Fruit fly (Drosophila melanogaster) whole organism, embryonic: ENCODE measurements around the gene CG13640.

ENCODE experiments used
- Asciz ChIP-seq: fragments of 200-800 bp; sonication (Bioruptor generic); optimal IDR thresholded peaks from 2 replicates; lab custom pipeline; 2017; ENCODE audit warnings: missing biosample characterization, mild to moderate bottlenecking, missing genetic modification characterization, missing genetic modification reagents
- CG1233 ChIP-seq: fragments of 200-800 bp; sonication (Bioruptor generic); optimal IDR thresholded peaks from 4 replicates; lab custom pipeline; 2018; ENCODE audit warnings: missing biosample characterization, mild to moderate bottlenecking, missing genetic modification characterization
- CG12744 ChIP-seq: fragments of 200-800 bp; sonication (Bioruptor generic); optimal IDR thresholded peaks from 2 replicates; lab custom pipeline; 2016; ENCODE audit warnings: missing biosample characterization, missing genetic modification characterization
- CG13894 ChIP-seq: fragments of 200-800 bp; sonication (Bioruptor generic); optimal IDR thresholded peaks from 3 replicates; lab custom pipeline; 2018; ENCODE audit warnings: missing biosample characterization, mild to moderate bottlenecking, missing genetic modification characterization, moderate library complexity
- CG14014 ChIP-seq: fragments of 200-800 bp; sonication (Bioruptor generic); IDR thresholded peaks from 2 replicates; pipeline ENCODE4 v1.3.6; 2022; ENCODE audit warnings: missing biosample characterization, missing genetic modification characterization
- CG30020 ChIP-seq: fragments of 200-800 bp; optimal IDR thresholded peaks from 2 replicates; lab custom pipeline; 2019; ENCODE audit warnings: missing biosample characterization, mild to moderate bottlenecking, missing genetic modification characterization, moderate library complexity
- CG3281 ChIP-seq: fragments of 200-800 bp; sonication (Bioruptor generic); optimal IDR thresholded peaks from 3 replicates; lab custom pipeline; 2017; ENCODE audit warnings: missing biosample characterization, mild to moderate bottlenecking, missing genetic modification characterization
- CG34376 ChIP-seq: fragments of 200-800 bp; sonication (Bioruptor generic); optimal IDR thresholded peaks from 2 replicates; lab custom pipeline; 2018; ENCODE audit warnings: missing biosample characterization, mild to moderate bottlenecking, missing genetic modification characterization
- CG34422 ChIP-seq: fragments of 200-800 bp; sonication (Bioruptor generic); IDR thresholded peaks from 3 replicates; pipeline ENCODE4 v1.3.6; 2022; ENCODE audit warnings: missing biosample characterization, missing genetic modification characterization
- CG5180 ChIP-seq: fragments of 200-800 bp; sonication (Bioruptor generic); optimal IDR thresholded peaks from 3 replicates; lab custom pipeline; 2017; ENCODE audit warnings: missing biosample characterization, missing genetic modification characterization, mild to moderate bottlenecking, moderate library complexity, missing genetic modification reagents
- CG6683 ChIP-seq: fragments of 200-800 bp; sonication (Bioruptor generic); optimal IDR thresholded peaks from 2 replicates; lab custom pipeline; 2017; ENCODE audit warnings: missing biosample characterization, mild to moderate bottlenecking, missing genetic modification characterization, missing genetic modification reagents
- CG7357 ChIP-seq: fragments of 200-800 bp; sonication (Bioruptor generic); IDR thresholded peaks from 3 replicates; pipeline ENCODE4 v1.3.6; 2022; ENCODE audit warnings: missing biosample characterization, missing genetic modification characterization
- CG9609 ChIP-seq: fragments of 200-800 bp; sonication (Bioruptor generic); optimal IDR thresholded peaks from 3 replicates; lab custom pipeline; 2016; ENCODE audit warnings: missing biosample characterization, missing genetic modification characterization
- CkIIα-i1 ChIP-seq: fragments of 200-800 bp; sonication (Bioruptor generic); IDR thresholded peaks from 2 replicates; pipeline ENCODE4 v1.3.6; 2022; ENCODE audit warnings: missing biosample characterization, missing genetic modification characterization
- CrebB ChIP-seq: fragments of 200-800 bp; sonication (Bioruptor generic); optimal IDR thresholded peaks from 3 replicates; lab custom pipeline; 2018; ENCODE audit warnings: missing biosample characterization, mild to moderate bottlenecking, missing genetic modification characterization
- Ets97D ChIP-seq: fragments of 200-800 bp; sonication (Bioruptor generic); optimal IDR thresholded peaks from 3 replicates; lab custom pipeline; 2016; ENCODE audit warnings: missing biosample characterization, missing genetic modification characterization
- H15 ChIP-seq: fragments of 200-800 bp; sonication (Bioruptor generic); IDR thresholded peaks from 3 replicates; pipeline ENCODE4 v1.3.6; 2022; ENCODE audit warnings: missing biosample characterization, missing genetic modification characterization
- Jarid2 ChIP-seq: fragments of 200-800 bp; sonication (Bioruptor generic); optimal IDR thresholded peaks from 3 replicates; lab custom pipeline; 2017; ENCODE audit warnings: mild to moderate bottlenecking, missing biosample characterization, missing genetic modification reagents, missing genetic modification characterization
- Med ChIP-seq: fragments of 200-800 bp; sonication (Bioruptor generic); peaks from one replicate; lab custom pipeline; 2016; ENCODE audit warnings: missing biosample characterization, missing genetic modification characterization, mild to moderate bottlenecking, inconsistent platforms, moderate library complexity
- PHDP ChIP-seq: fragments of 200-800 bp; sonication (Bioruptor generic); optimal IDR thresholded peaks from 3 replicates; lab custom pipeline; 2018; ENCODE audit warnings: missing biosample characterization, mild to moderate bottlenecking, missing genetic modification characterization, moderate library complexity
- Pdp1 ChIP-seq, 2 experiments: fragments of 200-800 bp; sonication (Bioruptor generic); optimal IDR thresholded peaks; 3 replicates each; lab custom pipeline; 2016; ENCODE audit warnings: missing biosample characterization in 2 of 2, missing genetic modification characterization in 2 of 2, mild to moderate bottlenecking in 1 of 2, moderate library complexity in 1 of 2
- Side ChIP-seq: fragments of 200-800 bp; sonication (Bioruptor generic); optimal IDR thresholded peaks from 2 replicates; lab custom pipeline; 2016; ENCODE audit warnings: missing biosample characterization, missing genetic modification characterization
- Trl ChIP-seq, 3 experiments: fragments of >200 bp in 2 of 3; fragments of 200-800 bp in 1 of 3; sonication (Bioruptor generic) in 1 of 3; optimal IDR thresholded peaks; 2 replicates in 1 of 3; 3 replicates in 2 of 3; lab custom pipeline; 2016 to 2017; ENCODE audit warnings: missing biosample characterization in 1 of 3, missing genetic modification characterization in 1 of 3
- Xbp1 ChIP-seq: fragments of 200-800 bp; sonication (Bioruptor generic); optimal IDR thresholded peaks from 3 replicates; lab custom pipeline; 2016; ENCODE audit warnings: missing biosample characterization, mild to moderate bottlenecking, missing genetic modification characterization
- abd-A ChIP-seq: fragments of 200-800 bp; sonication (Bioruptor generic); optimal IDR thresholded peaks from 3 replicates; lab custom pipeline; 2019; ENCODE audit warnings: missing biosample characterization, mild to moderate bottlenecking, missing genetic modification characterization, moderate library complexity
- cato ChIP-seq: fragments of 200-800 bp; sonication (Bioruptor generic); optimal IDR thresholded peaks from 2 replicates; lab custom pipeline; 2016; ENCODE audit warnings: missing biosample characterization, missing genetic modification characterization, borderline replicate concordance
- chinmo ChIP-seq: fragments of 200-800 bp; sonication (Bioruptor generic); IDR thresholded peaks from 4 replicates; pipeline ENCODE4 v1.3.6; 2022; ENCODE audit warnings: missing biosample characterization, missing genetic modification characterization; ENCODE audit not compliant: partially characterized antibody
- ci ChIP-seq: fragments of 200-800 bp; sonication (Bioruptor generic); IDR thresholded peaks from 3 replicates; pipeline ENCODE4 v1.3.6; 2022; ENCODE audit warnings: missing biosample characterization, missing genetic modification characterization
- da ChIP-seq: fragments of 200-800 bp; sonication (Bioruptor generic); optimal IDR thresholded peaks from 2 replicates; lab custom pipeline; 2016; ENCODE audit warnings: missing biosample characterization, missing genetic modification characterization
- exex ChIP-seq: fragments of 200-800 bp; sonication (Bioruptor generic); optimal IDR thresholded peaks from 4 replicates; lab custom pipeline; 2018; ENCODE audit warnings: missing biosample characterization, mild to moderate bottlenecking, missing genetic modification characterization, moderate library complexity
- grn ChIP-seq: fragments of 200-800 bp; sonication (Bioruptor generic); optimal IDR thresholded peaks from 3 replicates; lab custom pipeline; 2017; ENCODE audit warnings: missing biosample characterization, missing genetic modification characterization
- gt ChIP-seq: fragments of 200-800 bp; sonication (Bioruptor generic); IDR thresholded peaks from 2 replicates; pipeline ENCODE4 v1.3.6; 2022; ENCODE audit warnings: missing biosample characterization, missing genetic modification characterization
- ind ChIP-seq: fragments of 200-800 bp; sonication (Bioruptor generic); optimal IDR thresholded peaks from 3 replicates; lab custom pipeline; 2016; ENCODE audit warnings: missing biosample characterization, missing genetic modification characterization
- lbe ChIP-seq: fragments of 200-800 bp; sonication (Bioruptor generic); optimal IDR thresholded peaks from 2 replicates; lab custom pipeline; 2016; ENCODE audit warnings: missing biosample characterization, mild to moderate bottlenecking, missing genetic modification characterization
- lmd ChIP-seq: fragments of 200-800 bp; sonication (Bioruptor generic); IDR thresholded peaks from 2 replicates; pipeline ENCODE4 v1.3.6; 2022; ENCODE audit warnings: missing biosample characterization, missing genetic modification characterization
- lola ChIP-seq, 3 experiments: fragments of >200 bp in 2 of 3; fragments of 200-800 bp in 1 of 3; sonication (Bioruptor generic) in 1 of 3; optimal IDR thresholded peaks; 2 replicates each; lab custom pipeline; 2017 to 2019; ENCODE audit warnings: missing biosample characterization in 3 of 3, missing genetic modification characterization in 3 of 3, mild to moderate bottlenecking in 1 of 3, moderate library complexity in 1 of 3
- nom ChIP-seq: fragments of 200-800 bp; sonication (Bioruptor generic); optimal IDR thresholded peaks from 2 replicates; lab custom pipeline; 2017; ENCODE audit warnings: missing biosample characterization, missing genetic modification characterization, mild to moderate bottlenecking, moderate library complexity, missing genetic modification reagents
- phol ChIP-seq: fragments of 200-800 bp; sonication (Bioruptor generic); optimal IDR thresholded peaks from 3 replicates; lab custom pipeline; 2018; ENCODE audit warnings: missing biosample characterization, mild to moderate bottlenecking, missing genetic modification characterization, moderate library complexity
- psq ChIP-seq: fragments of 200-800 bp; sonication (Bioruptor generic); optimal IDR thresholded peaks from 2 replicates; lab custom pipeline; 2017; ENCODE audit warnings: missing biosample characterization, missing genetic modification characterization
- rib ChIP-seq: fragments of 200-800 bp; sonication (Bioruptor generic); IDR thresholded peaks from 2 replicates; pipeline ENCODE4 v1.3.6; 2022; ENCODE audit warnings: missing biosample characterization, missing genetic modification characterization
- sens ChIP-seq: fragments of 200-800 bp; sonication (Bioruptor generic); peaks from one replicate; lab custom pipeline; 2016; ENCODE audit warnings: missing biosample characterization, missing genetic modification characterization
- stwl ChIP-seq: fragments of 200-800 bp; sonication (Bioruptor generic); optimal IDR thresholded peaks from 3 replicates; lab custom pipeline; 2018; ENCODE audit warnings: missing biosample characterization, mild to moderate bottlenecking, missing genetic modification characterization, moderate library complexity
- vvl ChIP-seq: fragments of 200-800 bp; sonication (Bioruptor generic); IDR thresholded peaks from 2 replicates; pipeline ENCODE4 v1.3.6; 2022; ENCODE audit warnings: missing biosample characterization, missing genetic modification characterization

CG13640 gene

dm6 chr3R:24862574-24863089 lies 667 bp upstream of the CG13640 start, which contains the start of gene CG7016:
TSS of gene CG7016 (plus strand) at chr3R:24862931.
- TF ChIP-seq grn (peak; percentile 13), H15 (GFP tag; lab: Robert Waterston, UW) (no peak), ci (GFP tag; lab: Robert Waterston, UW) (no peak), Jarid2 (GFP tag; lab: Kevin White, UChicago) (no peak), CG1233 (GFP tag; lab: Kevin White, UChicago) (no peak), psq (GFP tag; lab: Kevin White, UChicago) (no peak), Ets97D (GFP tag; lab: Kevin White, UChicago) (no peak), cato (GFP tag; lab: Kevin White, UChicago) (no peak), lmd (no peak), Med (GFP tag; lab: Kevin White, UChicago) (no peak), stwl (tag; lab: Kevin White, UChicago) (no peak), Pdp1 (GFP tag; optimal IDR thresholded peaks at IDR 0.05; lab: Kevin White, UChicago) (peak in 1 of 2 experiments; percentile 70), CG6683 (GFP tag; lab: Kevin White, UChicago) (no peak), rib (no peak), lola (GFP tag; optimal IDR thresholded peaks at IDR 0.05; lab: Kevin White, UChicago) (no peak), gt (GFP tag; lab: Robert Waterston, UW) (no peak), CkIIα-i1 (GFP tag; lab: Robert Waterston, UW) (no peak), Side (GFP tag; lab: Kevin White, UChicago) (no peak), CG3281 (GFP tag; lab: Kevin White, UChicago) (no peak), CG34422 (peak; percentile 12; the same call in 1 of the 3 replicates), phol (tag; lab: Kevin White, UChicago) (no peak), abd-A (tag; lab: Kevin White, UChicago) (no peak), CG34376 (GFP tag; lab: Kevin White, UChicago) (peak; percentile 62), CrebB (tag; lab: Kevin White, UChicago) (no peak), CG9609 (GFP tag; lab: Kevin White, UChicago) (no peak), CG30020 (tag; lab: Kevin White, UChicago) (no peak), Xbp1 (no peak), CG5180 (GFP tag; lab: Kevin White, UChicago) (no peak), da (GFP tag; lab: Kevin White, UChicago) (no peak), CG14014 (GFP tag; lab: Robert Waterston, UW) (no peak), nom (GFP tag; lab: Kevin White, UChicago) (no peak), Asciz (GFP tag; lab: Kevin White, UChicago) (no peak), chinmo (peak; percentile 57; the same call in 1 of the 4 replicates), ind (no peak), vvl (GFP tag; lab: Robert Waterston, UW) (0 out of 2 replicates have a peak, but pooled peaks have one; percentile 2), Trl (optimal IDR thresholded peaks at IDR 0.05; lab: Kevin White, UChicago) (peak; percentile 42 to 63), Trl (GFP tag; optimal IDR thresholded peaks at IDR 0.05; lab: Kevin White, UChicago) (no peak), CG13894 (tag; lab: Kevin White, UChicago) (peak; percentile 79), lbe (GFP tag; lab: Kevin White, UChicago) (no peak), sens (peak; percentile 58), CG12744 (GFP tag; lab: Kevin White, UChicago) (no peak), exex (no peak), CG7357 (GFP tag; lab: Robert Waterston, UW) (no peak), PHDP (tag; lab: Kevin White, UChicago) (no peak)
- TF ChIP-seq, all 482 proteins: peak for 9
